Worm (Caenorhabditis elegans) whole organism, L4 larva: ENCODE data around the gene twk-36.

Source experiments
- F10B5.3 ChIP-seq: sonication (generic microtip); optimal IDR thresholded peaks from 2 replicates; lab custom pipeline; 2016; ENCODE audit warnings: mild to moderate bottlenecking, missing genetic modification characterization, missing compliant biosample characterization
- F37D6.2 ChIP-seq: sonication (generic microtip); optimal IDR thresholded peaks from 2 replicates; lab custom pipeline; 2016; ENCODE audit warnings: mild to moderate bottlenecking, missing genetic modification characterization, missing compliant biosample characterization
- F44E2.7 ChIP-seq: fragments of 200-800 bp; sonication (Bioruptor generic); IDR thresholded peaks from 2 replicates; pipeline ENCODE4 v2.1.2; 2022; ENCODE audit warnings: missing genetic modification characterization, missing compliant biosample characterization
- F49E8.2 ChIP-seq: sonication (generic microtip); optimal IDR thresholded peaks from 2 replicates; lab custom pipeline; 2016; ENCODE audit warnings: missing compliant biosample characterization, mild to moderate bottlenecking, missing genetic modification characterization, borderline replicate concordance
- Y48G9A.11 ChIP-seq: fragments of 200-800 bp; sonication (Bioruptor generic); IDR thresholded peaks from 2 replicates; pipeline ENCODE4 v1.3.6; 2022; ENCODE audit warnings: missing genetic modification reagents, missing genetic modification characterization, missing compliant biosample characterization
- Y75B8A.6 ChIP-seq: fragments of 200-800 bp; sonication (Bioruptor generic); IDR thresholded peaks from 2 replicates; pipeline ENCODE4 v1.3.6; 2022; ENCODE audit warnings: missing genetic modification reagents, missing genetic modification characterization, missing compliant biosample characterization
- ZK337.2 ChIP-seq: fragments of 200-800 bp; sonication (Bioruptor generic); IDR thresholded peaks from 2 replicates; pipeline ENCODE4 v1.3.6; 2022; ENCODE audit warnings: missing genetic modification reagents, missing genetic modification characterization, missing compliant biosample characterization
- ZK546.5 ChIP-seq, 2 experiments: sonication (generic microtip); optimal IDR thresholded peaks; 2 replicates each; lab custom pipeline; 2017; ENCODE audit warnings: missing biosample characterization in 2 of 2, missing genetic modification characterization in 2 of 2
- arid-1 ChIP-seq: fragments of 200-800 bp; sonication (Bioruptor generic); conservative IDR thresholded peaks from 2 replicates; pipeline ENCODE4 v1.3.6; 2022; ENCODE audit warnings: missing genetic modification reagents, missing genetic modification characterization, missing compliant biosample characterization
- attf-4 ChIP-seq: sonication (generic microtip); optimal IDR thresholded peaks from 3 replicates; lab custom pipeline; 2017; ENCODE audit warnings: missing biosample characterization, missing genetic modification characterization
- ceh-20 ChIP-seq: fragments of 200-800 bp; sonication (Bioruptor generic); IDR thresholded peaks from 2 replicates; pipeline ENCODE4 v1.3.6; 2022; ENCODE audit warnings: missing genetic modification reagents, missing genetic modification characterization, missing compliant biosample characterization
- ceh-32 ChIP-seq: sonication (generic microtip); optimal IDR thresholded peaks from 2 replicates; lab custom pipeline; 2016; ENCODE audit warnings: mild to moderate bottlenecking, missing genetic modification characterization, missing compliant biosample characterization; ENCODE audit not compliant: poor library complexity
- ces-1 ChIP-seq: fragments of 150-350 bp; sonication (generic microtip); optimal IDR thresholded peaks from 4 replicates; lab custom pipeline; 2014; ENCODE audit warnings: missing biosample characterization, missing genetic modification reagents, missing genetic modification characterization
- cey-2 ChIP-seq: sonication (generic microtip); optimal IDR thresholded peaks from 3 replicates; lab custom pipeline; 2017; ENCODE audit warnings: missing genetic modification characterization, mild to moderate bottlenecking, missing compliant biosample characterization, antibody characterized with exemption, borderline replicate concordance; ENCODE audit not compliant: insufficient read depth
- ctbp-1 ChIP-seq: fragments of 200-800 bp; sonication (Bioruptor generic); IDR thresholded peaks from 2 replicates; pipeline ENCODE4 v1.3.6; 2022; ENCODE audit warnings: missing genetic modification reagents, missing genetic modification characterization, missing compliant biosample characterization
- dmd-6 ChIP-seq: fragments of 200-800 bp; sonication (Bioruptor generic); IDR thresholded peaks from 2 replicates; pipeline ENCODE4 v1.3.6; 2022; ENCODE audit warnings: missing genetic modification reagents, missing genetic modification characterization, missing compliant biosample characterization
- hif-1 ChIP-seq, 2 experiments: sonication (generic microtip); optimal IDR thresholded peaks; 2 replicates each; lab custom pipeline; 2016 to 2017; ENCODE audit warnings: missing compliant biosample characterization in 2 of 2, missing genetic modification characterization in 2 of 2, missing genetic modification reagents in 2 of 2, missing genotype in 2 of 2, mild to moderate bottlenecking in 1 of 2
- hlh-30 ChIP-seq: sonication (generic microtip); optimal IDR thresholded peaks from 2 replicates; lab custom pipeline; 2017; ENCODE audit warnings: antibody characterized with exemption, mild to moderate bottlenecking, missing genetic modification characterization, missing compliant biosample characterization; ENCODE audit not compliant: insufficient read depth
- hmg-1.1 ChIP-seq: fragments of 200-800 bp; sonication (Bioruptor generic); IDR thresholded peaks from 2 replicates; pipeline ENCODE4 v1.3.6; 2022; ENCODE audit warnings: missing genetic modification reagents, missing genetic modification characterization, missing compliant biosample characterization
- lin-1 ChIP-seq: fragments of 200-800 bp; sonication (Bioruptor generic); IDR thresholded peaks from 2 replicates; pipeline ENCODE4 v1.3.6; 2022; ENCODE audit warnings: missing genetic modification reagents, missing genetic modification characterization, missing compliant biosample characterization
- lin-38 ChIP-seq: fragments of 200-800 bp; sonication (Bioruptor generic); IDR thresholded peaks from 2 replicates; pipeline ENCODE4 v1.3.6; 2022; ENCODE audit warnings: missing genetic modification reagents, missing genetic modification characterization, missing compliant biosample characterization
- madf-5 ChIP-seq, 2 experiments: fragments of 200-800 bp; sonication (Bioruptor generic); IDR thresholded peaks; 2 replicates each; pipeline ENCODE4 v1.3.6; 2022; ENCODE audit warnings: missing compliant biosample characterization in 2 of 2, missing genetic modification characterization in 2 of 2
- mes-2 ChIP-seq: sonication (generic microtip); optimal IDR thresholded peaks from 2 replicates; lab custom pipeline; 2016; ENCODE audit warnings: missing genotype, mild to moderate bottlenecking, missing genetic modification characterization, missing compliant biosample characterization; ENCODE audit not compliant: poor library complexity, severe bottlenecking
- mxl-2 ChIP-seq: fragments of 200-800 bp; sonication (Bioruptor generic); conservative IDR thresholded peaks from 2 replicates; pipeline ENCODE4 v1.3.6; 2022; ENCODE audit warnings: missing genetic modification reagents, missing genetic modification characterization, missing compliant biosample characterization
- mxl-3 ChIP-seq: fragments of 200-800 bp; sonication (Bioruptor generic); optimal IDR thresholded peaks from 2 replicates; lab custom pipeline; 2018; ENCODE audit warnings: mild to moderate bottlenecking, missing genetic modification characterization, missing compliant biosample characterization
- nhr-11 ChIP-seq: fragments of 150-350 bp; optimal IDR thresholded peaks from 2 replicates; lab custom pipeline; 2014; ENCODE audit warnings: missing biosample characterization, missing genetic modification characterization
- nhr-237 ChIP-seq: sonication (generic microtip); optimal IDR thresholded peaks from 2 replicates; lab custom pipeline; 2017; ENCODE audit warnings: missing biosample characterization, missing genetic modification characterization
- nhr-28 ChIP-seq: fragments of 150-350 bp; optimal IDR thresholded peaks from 2 replicates; lab custom pipeline; 2014; ENCODE audit warnings: missing biosample characterization, missing genetic modification characterization
- nhr-48 ChIP-seq: sonication (generic microtip); optimal IDR thresholded peaks from 2 replicates; lab custom pipeline; 2016; ENCODE audit warnings: mild to moderate bottlenecking, missing genetic modification characterization, missing compliant biosample characterization
- nhr-6 ChIP-seq: fragments of 150-350 bp; optimal IDR thresholded peaks from 2 replicates; lab custom pipeline; 2014; ENCODE audit warnings: missing biosample characterization, missing genetic modification characterization
- nhr-76 ChIP-seq: fragments of 150-350 bp; optimal IDR thresholded peaks from 2 replicates; lab custom pipeline; 2014; ENCODE audit warnings: missing biosample characterization, missing genetic modification characterization
- rbr-2 ChIP-seq: sonication (generic microtip); optimal IDR thresholded peaks from 2 replicates; lab custom pipeline; 2016; ENCODE audit warnings: missing genotype, missing genetic modification characterization, missing compliant biosample characterization
- saeg-2 ChIP-seq: fragments of 200-800 bp; sonication (Bioruptor generic); IDR thresholded peaks from 2 replicates; pipeline ENCODE4 v1.3.6; 2022; ENCODE audit warnings: missing genetic modification reagents, missing genetic modification characterization, missing compliant biosample characterization
- skn-1 ChIP-seq: fragments of 150-350 bp; optimal IDR thresholded peaks from 2 replicates; lab custom pipeline; 2014; ENCODE audit warnings: missing biosample characterization, missing genetic modification characterization
- snpc-1.2 ChIP-seq: fragments of 200-800 bp; sonication (Bioruptor generic); IDR thresholded peaks from 2 replicates; pipeline ENCODE4 v1.3.6; 2022; ENCODE audit warnings: missing genetic modification reagents, missing genetic modification characterization, missing compliant biosample characterization
- snpc-4 ChIP-seq: fragments of 150-350 bp; optimal IDR thresholded peaks from 2 replicates; lab custom pipeline; 2014; ENCODE audit warnings: missing biosample characterization, missing genetic modification characterization
- tra-1 ChIP-seq: fragments of 200-800 bp; sonication (Bioruptor generic); IDR thresholded peaks from 2 replicates; pipeline ENCODE4 v1.3.6; 2022; ENCODE audit warnings: missing genetic modification reagents, missing genetic modification characterization, missing compliant biosample characterization
- unc-130 ChIP-seq: sonication (generic microtip); optimal IDR thresholded peaks from 2 replicates; lab custom pipeline; 2016; ENCODE audit warnings: missing genetic modification reagents, missing genetic modification characterization, missing compliant biosample characterization
- vab-7 ChIP-seq: fragments of 200-800 bp; sonication (Bioruptor generic); IDR thresholded peaks from 2 replicates; pipeline ENCODE4 v1.3.6; 2022; ENCODE audit warnings: missing genetic modification reagents, missing genetic modification characterization, missing compliant biosample characterization
- zip-2 ChIP-seq: fragments of 150-350 bp; optimal IDR thresholded peaks from 2 replicates; lab custom pipeline; 2014; ENCODE audit warnings: missing biosample characterization, missing genetic modification characterization
- ztf-11 ChIP-seq: fragments of 150-350 bp; optimal IDR thresholded peaks from 2 replicates; lab custom pipeline; 2014; ENCODE audit warnings: missing biosample characterization, missing genetic modification characterization

twk-36 gene

DNA sequence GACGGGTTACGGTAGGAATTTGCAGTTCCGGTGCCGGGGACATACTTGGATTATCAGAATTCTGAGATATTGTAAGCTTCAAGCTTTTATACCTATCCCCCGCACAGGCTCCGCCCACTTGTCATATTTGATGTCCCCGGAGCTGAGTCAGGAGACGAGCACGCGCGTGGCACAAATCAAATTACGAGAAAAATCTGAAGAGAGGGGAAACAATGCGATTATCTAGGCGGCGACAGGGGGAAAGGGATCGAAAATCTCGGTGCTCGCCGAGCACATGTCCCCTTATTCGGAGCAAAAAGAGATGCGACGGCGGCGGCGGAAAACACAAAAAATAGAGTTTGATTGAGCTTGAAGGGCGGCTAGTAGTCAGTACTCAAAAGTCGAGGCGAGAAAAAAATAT lies 2.3 kb upstream of the twk-36 start, which contains the start of gene R12G8.1 (continued):
- TF ChIP-seq ctbp-1 (GFP tag; lab: Robert Waterston, UW) (peak; percentile 70), snpc-4 (tag; lab: Kevin White, UChicago) (no peak), mxl-3 (GFP tag; lab: Kevin White, UChicago) (no peak), snpc-1.2 (GFP tag; lab: Robert Waterston, UW) (no peak), ces-1 (GFP tag; lab: Kevin White, UChicago) (peak; percentile 86), ZK337.2 (GFP tag; lab: Robert Waterston, UW) (no peak), hif-1 (tag; optimal IDR thresholded peaks at IDR 0.05; lab: Kevin White, UChicago) (no peak), nhr-48 (no peak), unc-130 (GFP tag; lab: Kevin White, UChicago) (no peak), ceh-32 (tag; lab: Kevin White, UChicago) (peak; percentile 26), nhr-76 (tag; lab: Kevin White, UChicago) (no peak), lin-1 (no peak), nhr-6 (tag; lab: Kevin White, UChicago) (no peak), hmg-1.1 (GFP tag; lab: Robert Waterston, UW) (no peak)

DNA sequence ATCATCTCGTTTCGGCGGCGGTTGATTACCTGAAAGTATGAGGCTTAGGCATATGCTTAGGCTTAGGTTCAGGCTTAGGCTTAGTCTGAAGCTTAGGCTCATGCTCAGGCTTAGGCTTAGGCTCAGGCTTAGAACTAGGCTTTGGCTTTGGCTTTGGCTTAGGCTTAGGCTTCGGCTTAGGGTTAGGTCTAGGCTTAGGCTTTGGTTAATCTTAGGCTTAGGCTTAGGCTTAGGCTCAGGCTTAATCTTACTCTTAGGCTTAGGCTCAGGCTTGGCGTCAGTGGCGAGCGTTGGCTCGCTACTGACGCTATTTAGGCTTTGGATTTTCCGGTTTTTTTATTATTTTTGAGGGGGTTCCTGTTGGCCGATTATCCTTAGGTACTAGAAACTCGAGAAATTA lies 3.1 kb downstream of the twk-36 start:
- TF ChIP-seq dmd-6 (GFP tag; lab: Robert Waterston, UW) (no peak), madf-5 (GFP tag; IDR thresholded peaks at IDR 0.05; lab: Robert Waterston, UW) (no peak), rbr-2 (tag; lab: Kevin White, UChicago) (no peak), ceh-20 (GFP tag; lab: Robert Waterston, UW) (no peak), attf-4 (tag; lab: Kevin White, UChicago) (no peak), vab-7 (GFP tag; lab: Robert Waterston, UW) (no peak), F37D6.2 (tag; lab: Kevin White, UChicago) (no peak), lin-38 (GFP tag; lab: Robert Waterston, UW) (no peak), hmg-1.1 (GFP tag; lab: Robert Waterston, UW) (no peak), nhr-237 (tag; lab: Kevin White, UChicago) (no peak), F49E8.2 (tag; lab: Kevin White, UChicago) (no peak)

DNA sequence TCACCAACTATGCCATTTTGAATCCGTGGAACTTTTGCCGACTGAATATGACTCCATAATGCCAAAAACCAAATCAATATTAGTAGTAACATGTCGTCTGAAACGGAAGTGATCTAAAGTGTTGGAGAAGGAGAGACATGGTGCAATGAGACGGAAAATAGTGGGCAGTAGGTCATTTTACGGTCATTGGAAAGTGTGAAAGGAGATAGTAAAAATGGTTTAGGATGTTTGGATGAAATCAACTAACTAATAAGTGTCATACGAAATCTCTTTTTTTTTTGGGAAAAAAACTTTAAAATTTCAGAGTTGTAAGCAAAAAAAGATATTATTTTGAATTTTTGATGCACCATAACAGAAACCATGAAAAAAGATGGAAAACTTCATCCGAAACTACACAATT lies 7.1 kb downstream of the twk-36 start, which contains the start of gene cutl-4:
Gene cutl-4 (minus strand): TSS at position 101 of the 400 bp plus-strand sequence.
- TF ChIP-seq skn-1 (no peak), F10B5.3 (no peak), tra-1 (no peak), mxl-2 (GFP tag; lab: Robert Waterston, UW) (no peak), arid-1 (GFP tag; lab: Robert Waterston, UW) (no peak), hlh-30 (no peak), zip-2 (tag; lab: Kevin White, UChicago) (no peak), unc-130 (GFP tag; lab: Kevin White, UChicago) (no peak), nhr-11 (no peak), Y48G9A.11 (no peak), F44E2.7 (no peak), Y75B8A.6 (GFP tag; lab: Robert Waterston, UW) (no peak), nhr-28 (tag; lab: Kevin White, UChicago) (no peak), saeg-2 (GFP tag; lab: Robert Waterston, UW) (no peak), mes-2 (tag; lab: Kevin White, UChicago) (no peak), ZK546.5 (tag; optimal IDR thresholded peaks at IDR 0.05; lab: Kevin White, UChicago) (no peak), cey-2 (tag; lab: Kevin White, UChicago) (no peak), ztf-11 (tag; lab: Kevin White, UChicago) (no peak)
